Worm (Caenorhabditis elegans) whole organism, L4/young adult: ENCODE data around the gene F09E5.8.

Experiments used
- W03F9.2 ChIP-seq: fragments of 150-350 bp; optimal IDR thresholded peaks from 2 replicates; lab custom pipeline; 2014; ENCODE audit warnings: missing biosample characterization, missing genetic modification characterization
- dao-5 ChIP-seq: sonication (generic microtip); optimal IDR thresholded peaks from 2 replicates; lab custom pipeline; 2016; ENCODE audit warnings: missing genotype, missing genetic modification characterization, moderate library complexity, missing compliant biosample characterization

- TF ChIP-seq W03F9.2 (tag; lab: Kevin White, UChicago): no peak
- no peak for TF ChIP-seq dao-5 (tag; lab: Kevin White, UChicago)
These were observed 48.7 kb downstream of the F09E5.8 start, which contains the start of gene mog-5 for ce11 chrII:5399201-5399600.
